7 worm cellular contexts compared by ENCODE assay signal in genomic region chrIV:10007758-10008157, ce11.
TF ChIP-seq lines count a peak whose summit lies in the region.

No protein-coding gene starts in this region.

TF ChIP-seq in whole organism, L1 larva, 84 proteins besides CTCF, POLR2A, EP300 and RAD21 (continues in another document):
- TF ChIP-seq ceh-88 (GFP tag; IDR thresholded peaks at IDR 0.05; lab: Robert Waterston, UW) (no peak), irx-1 (tag; optimal IDR thresholded peaks at IDR 0.05; lab: Kevin White, UChicago) (no peak), snu-23 (GFP tag; optimal IDR thresholded peaks at IDR 0.05; lab: Kevin White, UChicago) (peak; percentile 33), ceh-63 (GFP tag; optimal IDR thresholded peaks at IDR 0.05; lab: Kevin White, UChicago) (no peak), lin-35 (GFP tag; optimal IDR thresholded peaks at IDR 0.05; lab: Kevin White, UChicago) (peak in 1 of 2 experiments; percentile 10), lin-14 (GFP tag; optimal IDR thresholded peaks at IDR 0.05; lab: Kevin White, UChicago) (peak; percentile 78), ztf-11 (tag; optimal IDR thresholded peaks at IDR 0.05; lab: Kevin White, UChicago) (no peak), egl-13 (tag; optimal IDR thresholded peaks at IDR 0.05; lab: Kevin White, UChicago) (no peak), mab-9 (GFP tag; IDR thresholded peaks at IDR 0.05; lab: Robert Waterston, UW) (no peak), C16A3.4 (tag; optimal IDR thresholded peaks at IDR 0.05; lab: Kevin White, UChicago) (no peak), skn-1 (tag; optimal IDR thresholded peaks at IDR 0.05; lab: Kevin White, UChicago) (peak; percentile 23), nhr-237 (tag; optimal IDR thresholded peaks at IDR 0.05; lab: Kevin White, UChicago) (no peak), lsy-2 (tag; optimal IDR thresholded peaks at IDR 0.05; lab: Kevin White, UChicago) (peak in 1 of 2 experiments; percentile 51)

TF ChIP-seq in whole organism, L2 larva, 48 proteins besides CTCF, POLR2A, EP300 and RAD21 (continues in another document):
- TF ChIP-seq nhr-237 (tag; optimal IDR thresholded peaks at IDR 0.05; lab: Kevin White, UChicago): no peak
- TF ChIP-seq nhr-6 (tag; optimal IDR thresholded peaks at IDR 0.05; lab: Kevin White, UChicago): no peak
- TF ChIP-seq blmp-1 (tag; optimal IDR thresholded peaks at IDR 0.05; lab: Kevin White, UChicago; ENCODE audit: insufficient read depth): peak; percentile 93
- TF ChIP-seq unc-55 (GFP tag; optimal IDR thresholded peaks at IDR 0.05; lab: Kevin White, UChicago): no peak
- TF ChIP-seq elt-3 (tag; optimal IDR thresholded peaks at IDR 0.05; lab: Kevin White, UChicago): no peak
- TF ChIP-seq mdl-1 (tag; optimal IDR thresholded peaks at IDR 0.05; lab: Kevin White, UChicago): peak in 1 of 2 experiments; percentile 19
- no peak for TF ChIP-seq ztf-11 (tag; optimal IDR thresholded peaks at IDR 0.05; lab: Kevin White, UChicago)
- TF ChIP-seq nhr-77 (tag; optimal IDR thresholded peaks at IDR 0.05; lab: Kevin White, UChicago): no peak
- no peak for TF ChIP-seq unc-39 (tag; optimal IDR thresholded peaks at IDR 0.05; lab: Kevin White, UChicago)
- no peak for TF ChIP-seq skn-1 (tag; optimal IDR thresholded peaks at IDR 0.05; lab: Kevin White, UChicago)
- TF ChIP-seq aly-2 (tag; optimal IDR thresholded peaks at IDR 0.05; lab: Kevin White, UChicago): no peak
- peak; percentile 46 for TF ChIP-seq fos-1 (tag; optimal IDR thresholded peaks at IDR 0.05; lab: Kevin White, UChicago)
- no peak for TF ChIP-seq ceh-82 (tag; optimal IDR thresholded peaks at IDR 0.05; lab: Kevin White, UChicago)
- peak; percentile 60 for TF ChIP-seq nhr-25 (tag; optimal IDR thresholded peaks at IDR 0.05; lab: Kevin White, UChicago)

TF ChIP-seq in whole organism, L3 larva, 47 proteins besides CTCF, POLR2A, EP300 and RAD21 (continues in another document):
- TF ChIP-seq daf-12 (tag; optimal IDR thresholded peaks at IDR 0.05; lab: Kevin White, UChicago) (no peak), ceh-9 (tag; optimal IDR thresholded peaks at IDR 0.05; lab: Kevin White, UChicago) (no peak), lsy-12 (tag; optimal IDR thresholded peaks at IDR 0.05; lab: Kevin White, UChicago) (no peak), ztf-4 (tag; optimal IDR thresholded peaks at IDR 0.05; lab: Kevin White, UChicago) (no peak), lin-15B (tag; optimal IDR thresholded peaks at IDR 0.05; lab: Kevin White, UChicago) (no peak), tbx-2 (tag; optimal IDR thresholded peaks at IDR 0.05; lab: Kevin White, UChicago) (no peak), mml-1 (tag; optimal IDR thresholded peaks at IDR 0.05; lab: Kevin White, UChicago) (no peak), zag-1 (tag; optimal IDR thresholded peaks at IDR 0.05; lab: Kevin White, UChicago) (no peak), ZK546.5 (tag; optimal IDR thresholded peaks at IDR 0.05; lab: Kevin White, UChicago) (no peak), nhr-76 (tag; optimal IDR thresholded peaks at IDR 0.05; lab: Kevin White, UChicago) (no peak), R02D3.7 (tag; optimal IDR thresholded peaks at IDR 0.05; lab: Kevin White, UChicago) (no peak), eor-1 (tag; optimal IDR thresholded peaks at IDR 0.05; lab: Kevin White, UChicago) (no peak), unc-62 (GFP tag; optimal IDR thresholded peaks at IDR 0.05; lab: Kevin White, UChicago) (no peak), fkh-2 (tag; optimal IDR thresholded peaks at IDR 0.05; lab: Kevin White, UChicago) (no peak), hmg-11 (tag; optimal IDR thresholded peaks at IDR 0.05; lab: Kevin White, UChicago) (peak; percentile 22)

TF ChIP-seq in whole organism, L4 larva, 104 proteins besides CTCF, POLR2A, EP300 and RAD21 (continues in another document):
- TF ChIP-seq zag-1 (tag; optimal IDR thresholded peaks at IDR 0.05; lab: Kevin White, UChicago) (no peak), dve-1 (tag; optimal IDR thresholded peaks at IDR 0.05; lab: Kevin White, UChicago; ENCODE audit: insufficient read depth) (peak; percentile 46), lin-29 (GFP tag; IDR thresholded peaks at IDR 0.05; lab: Robert Waterston, UW) (no peak), madf-9 (GFP tag; conservative IDR thresholded peaks at IDR 0.05; lab: Robert Waterston, UW) (no peak), egl-43 (GFP tag; IDR thresholded peaks at IDR 0.05; lab: Robert Waterston, UW) (no peak), gei-8 (GFP tag; optimal IDR thresholded peaks at IDR 0.05; lab: Kevin White, UChicago) (no peak), unc-39 (tag; optimal IDR thresholded peaks at IDR 0.05; lab: Kevin White, UChicago) (no peak), nhr-28 (tag; optimal IDR thresholded peaks at IDR 0.05; lab: Kevin White, UChicago) (peak; percentile 74), nhr-11 (tag; optimal IDR thresholded peaks at IDR 0.05; lab: Kevin White, UChicago) (no peak), nhr-77 (tag; optimal IDR thresholded peaks at IDR 0.05; lab: Kevin White, UChicago) (peak; percentile 5), ZK337.2 (GFP tag; IDR thresholded peaks at IDR 0.05; lab: Robert Waterston, UW) (no peak), hif-1 (tag; optimal IDR thresholded peaks at IDR 0.05; lab: Kevin White, UChicago) (no peak), lsy-2 (tag; optimal IDR thresholded peaks at IDR 0.05; lab: Kevin White, UChicago) (peak in 1 of 2 experiments; percentile 31), snpc-1.2 (GFP tag; IDR thresholded peaks at IDR 0.05; lab: Robert Waterston, UW) (no peak)

TF ChIP-seq in whole organism, late embryonic, 69 proteins besides CTCF, POLR2A, EP300 and RAD21:
- TF ChIP-seq ref-2 (tag; optimal IDR thresholded peaks at IDR 0.05; lab: Kevin White, UChicago) (peak; percentile 10), pros-1 (tag; optimal IDR thresholded peaks at IDR 0.05; lab: Kevin White, UChicago) (no peak)

TF ChIP-seq in whole organism, mixed stage, embryonic, 35 proteins besides CTCF, POLR2A, EP300 and RAD21:
- TF ChIP-seq mab-5 (tag; optimal IDR thresholded peaks at IDR 0.05; lab: Kevin White, UChicago): no peak
- peak; percentile 82 for TF ChIP-seq blmp-1 (tag; optimal IDR thresholded peaks at IDR 0.05; lab: Kevin White, UChicago)
- no peak for TF ChIP-seq ztf-11 (tag; optimal IDR thresholded peaks at IDR 0.05; lab: Kevin White, UChicago)
- peak; percentile 57 for TF ChIP-seq pha-4 (tag; optimal IDR thresholded peaks at IDR 0.05; lab: Kevin White, UChicago)
- no peak for TF ChIP-seq elt-3 (tag; optimal IDR thresholded peaks at IDR 0.05; lab: Kevin White, UChicago)
- peak; percentile 15 for TF ChIP-seq nhr-237 (tag; optimal IDR thresholded peaks at IDR 0.05; lab: Kevin White, UChicago)
- TF ChIP-seq nhr-12 (tag; optimal IDR thresholded peaks at IDR 0.05; lab: Kevin White, UChicago): no peak
- TF ChIP-seq ceh-43 (GFP tag; optimal IDR thresholded peaks at IDR 0.05; lab: Kevin White, UChicago): no peak
- TF ChIP-seq ceh-83 (GFP tag; optimal IDR thresholded peaks at IDR 0.05; lab: Kevin White, UChicago): no peak
- no peak for TF ChIP-seq snpc-4 (tag; optimal IDR thresholded peaks at IDR 0.05; lab: Kevin White, UChicago)
- TF ChIP-seq sem-2 (GFP tag; optimal IDR thresholded peaks at IDR 0.05; lab: Kevin White, UChicago): no peak

TF ChIP-seq in whole organism, young adult, 124 proteins besides CTCF, POLR2A, EP300 and RAD21:
- TF ChIP-seq F55B11.4 (tag; optimal IDR thresholded peaks at IDR 0.05; lab: Kevin White, UChicago; ENCODE audit: borderline replicate concordance, insufficient read depth): no peak
- TF ChIP-seq unc-130 (GFP tag; optimal IDR thresholded peaks at IDR 0.05; lab: Kevin White, UChicago): no peak
- TF ChIP-seq nhr-80 (tag; optimal IDR thresholded peaks at IDR 0.05; lab: Kevin White, UChicago): peak; percentile 26
- TF ChIP-seq hmg-1.2 (GFP tag; IDR thresholded peaks at IDR 0.05; lab: Robert Waterston, UW): peak; percentile 54; the same call in 1 of the 2 replicates
